Worm (Caenorhabditis elegans): ENCODE data around the gene Y66D12A.11.
A peak's percentile ranks its signal among the peaks of the same experiment; 100 is the strongest.

The Y66D12A.11 gene

ce11 chrIII:11611618-11612247 lies 48.5 kb downstream of the Y66D12A.11 start:
- TF ChIP-seq ceh-8 (GFP tag; optimal IDR thresholded peaks at IDR 0.05) = peak; percentile 86
- TF ChIP-seq nhr-71 (tag; optimal IDR thresholded peaks at IDR 0.05) = no peak

- TF ChIP-seq ceh-63 (GFP tag; optimal IDR thresholded peaks at IDR 0.05) (no peak), vab-15 (tag; optimal IDR thresholded peaks at IDR 0.05) (no peak), lin-39 (tag; optimal IDR thresholded peaks at IDR 0.05) (no peak), jun-1 (tag; optimal IDR thresholded peaks at IDR 0.05) (no peak), efl-1 (optimal IDR thresholded peaks at IDR 0.05) (no peak), efl-1 (GFP tag; optimal IDR thresholded peaks at IDR 0.05 in 1 of 2) (no peak)
These were observed 49.1 kb downstream of the Y66D12A.11 start, which contains the start of the genes Y66A7A.9 and Y66A7A.4 for ce11 chrIII:11612371-11612770. Gene Y66A7A.9, minus strand, starts transcription at chrIII:11612471. Gene Y66A7A.4, plus strand, starts transcription at chrIII:11612607.

ce11 chrIII:11614325-11614724 lies 51.1 kb downstream of the Y66D12A.11 start:
- peak; percentile 14 for TF ChIP-seq nhr-85 (tag)

ce11 chrIII:11614874-11615273 lies 51.6 kb downstream of the Y66D12A.11 start:
- TF ChIP-seq lir-3 (tag; optimal IDR thresholded peaks at IDR 0.05; ENCODE audit: poor library complexity) (no peak), grh-1 (GFP tag; IDR thresholded peaks at IDR 0.05) (no peak), C16A3.4 (tag; optimal IDR thresholded peaks at IDR 0.05) (no peak), nhr-76 (tag; optimal IDR thresholded peaks at IDR 0.05) (no peak), nhr-28 (tag; optimal IDR thresholded peaks at IDR 0.05) (no peak), unc-86 (tag; optimal IDR thresholded peaks at IDR 0.05) (no peak), vab-15 (tag; optimal IDR thresholded peaks at IDR 0.05) (no peak), nhr-77 (tag; optimal IDR thresholded peaks at IDR 0.05) (no peak), lsy-2 (tag; optimal IDR thresholded peaks at IDR 0.05) (no peak), unc-130 (tag; optimal IDR thresholded peaks at IDR 0.05) (no peak), efl-3 (GFP tag; optimal IDR thresholded peaks at IDR 0.05) (no peak), nhr-90 (tag; optimal IDR thresholded peaks at IDR 0.05; ENCODE audit: poor library complexity) (no peak), ceh-82 (tag; optimal IDR thresholded peaks at IDR 0.05) (no peak), unc-30 (tag; optimal IDR thresholded peaks at IDR 0.05) (no peak), fkh-4 (tag; optimal IDR thresholded peaks at IDR 0.05; ENCODE audit: borderline replicate concordance) (no peak)

Data from whole organism, L1 larva.